Fruit fly (Drosophila melanogaster) whole organism, embryonic: ENCODE results near the gene CG44090.

Experiments
- B-H1 ChIP-seq: fragments of 200-800 bp; sonication (Bioruptor generic); IDR thresholded peaks from 3 replicates; pipeline ENCODE4 v1.3.6; 2022; ENCODE audit warnings: missing biosample characterization, missing genetic modification characterization
- CG10959 ChIP-seq: fragments of 200-800 bp; sonication (Bioruptor generic); IDR thresholded peaks from 2 replicates; pipeline ENCODE4 v1.3.6; 2022; ENCODE audit warnings: missing biosample characterization, missing genetic modification characterization
- CG13287 ChIP-seq: fragments of 200-800 bp; sonication (Bioruptor generic); IDR thresholded peaks from 2 replicates; pipeline ENCODE4 v1.3.6; 2022; ENCODE audit warnings: missing biosample characterization, missing genetic modification characterization; ENCODE audit not compliant: partially characterized antibody
- CG13424 ChIP-seq: fragments of 200-800 bp; sonication (Bioruptor generic); optimal IDR thresholded peaks from 2 replicates; lab custom pipeline; 2019; ENCODE audit warnings: missing biosample characterization, mild to moderate bottlenecking, missing genetic modification characterization, moderate library complexity
- CG14667 ChIP-seq: fragments of 200-800 bp; sonication (Bioruptor generic); IDR thresholded peaks from 2 replicates; pipeline ENCODE4 v1.3.6; 2022; ENCODE audit warnings: missing biosample characterization, missing genetic modification characterization
- CG15073 ChIP-seq: fragments of 200-800 bp; sonication (Bioruptor generic); optimal IDR thresholded peaks from 2 replicates; lab custom pipeline; 2016; ENCODE audit warnings: missing biosample characterization, missing genetic modification characterization
- CG1529 ChIP-seq: fragments of 200-800 bp; sonication (Bioruptor generic); optimal IDR thresholded peaks from 3 replicates; lab custom pipeline; 2018; ENCODE audit warnings: missing biosample characterization, missing genetic modification characterization
- CG17568 ChIP-seq: fragments of 200-800 bp; sonication (Bioruptor generic); optimal IDR thresholded peaks from 2 replicates; lab custom pipeline; 2018; ENCODE audit warnings: missing biosample characterization, mild to moderate bottlenecking, missing genetic modification characterization, moderate library complexity
- CG17802 ChIP-seq: fragments of 200-800 bp; sonication (Bioruptor generic); optimal IDR thresholded peaks from 2 replicates; lab custom pipeline; 2018; ENCODE audit warnings: missing biosample characterization, mild to moderate bottlenecking, missing genetic modification characterization, moderate library complexity
- CG30020 ChIP-seq: fragments of 200-800 bp; optimal IDR thresholded peaks from 2 replicates; lab custom pipeline; 2019; ENCODE audit warnings: missing biosample characterization, mild to moderate bottlenecking, missing genetic modification characterization, moderate library complexity
- CG4730 ChIP-seq: fragments of 200-800 bp; sonication (Bioruptor generic); IDR thresholded peaks from 2 replicates; pipeline ENCODE4 v1.3.6; 2022; ENCODE audit warnings: missing biosample characterization, missing genetic modification characterization
- CG6683 ChIP-seq: fragments of 200-800 bp; sonication (Bioruptor generic); optimal IDR thresholded peaks from 2 replicates; lab custom pipeline; 2017; ENCODE audit warnings: missing biosample characterization, mild to moderate bottlenecking, missing genetic modification characterization, missing genetic modification reagents
- CG7357 ChIP-seq: fragments of 200-800 bp; sonication (Bioruptor generic); IDR thresholded peaks from 3 replicates; pipeline ENCODE4 v1.3.6; 2022; ENCODE audit warnings: missing biosample characterization, missing genetic modification characterization
- CG7928 ChIP-seq: fragments of 200-800 bp; sonication (Bioruptor generic); optimal IDR thresholded peaks from 2 replicates; lab custom pipeline; 2017; ENCODE audit warnings: missing biosample characterization, mild to moderate bottlenecking, missing genetic modification characterization
- CG7963 ChIP-seq: fragments of 200-800 bp; sonication (Bioruptor generic); IDR thresholded peaks from 3 replicates; pipeline ENCODE4 v1.3.6; 2022; ENCODE audit warnings: missing biosample characterization, missing genetic modification characterization; ENCODE audit not compliant: partially characterized antibody
- CG8089 ChIP-seq: fragments of 200-800 bp; sonication (Bioruptor generic); optimal IDR thresholded peaks from 3 replicates; lab custom pipeline; 2016; ENCODE audit warnings: missing biosample characterization, missing genetic modification characterization
- CG8478 ChIP-seq: fragments of >200 bp; optimal IDR thresholded peaks from 2 replicates; lab custom pipeline; 2018
- Dfd ChIP-seq, 2 experiments: fragments of >200 bp; optimal IDR thresholded peaks; 2 replicates each; lab custom pipeline; 2017; ENCODE audit warnings: missing biosample characterization in 2 of 2, missing genetic modification characterization in 2 of 2
- E2f1 ChIP-seq: fragments of 200-800 bp; sonication (Bioruptor generic); IDR thresholded peaks from 2 replicates; pipeline ENCODE4 v1.3.6; 2022; ENCODE audit warnings: missing biosample characterization, missing genetic modification characterization
- ERR ChIP-seq: fragments of 200-800 bp; sonication (Bioruptor generic); optimal IDR thresholded peaks from 2 replicates; lab custom pipeline; 2016; ENCODE audit warnings: missing biosample characterization, missing genetic modification characterization
- H2.0 ChIP-seq: fragments of 200-800 bp; sonication (Bioruptor generic); IDR thresholded peaks from 2 replicates; pipeline ENCODE4 v1.3.6; 2022; ENCODE audit warnings: missing biosample characterization, missing genetic modification characterization
- HLHmδ ChIP-seq: fragments of 200-800 bp; sonication (Bioruptor generic); optimal IDR thresholded peaks from 2 replicates; lab custom pipeline; 2018; ENCODE audit warnings: missing biosample characterization, mild to moderate bottlenecking, missing genetic modification characterization, moderate library complexity
- Hr3 ChIP-seq: fragments of 200-800 bp; sonication (Bioruptor generic); optimal IDR thresholded peaks from 3 replicates; lab custom pipeline; 2016; ENCODE audit warnings: missing biosample characterization, missing genetic modification characterization
- Hr39 ChIP-seq: fragments of >200 bp; optimal IDR thresholded peaks from 2 replicates; lab custom pipeline; 2017
- Mad ChIP-seq: fragments of 200-800 bp; sonication (Bioruptor generic); optimal IDR thresholded peaks from 2 replicates; lab custom pipeline; 2016; ENCODE audit warnings: missing biosample characterization, missing genetic modification characterization
- Med ChIP-seq: fragments of 200-800 bp; sonication (Bioruptor generic); peaks from one replicate; lab custom pipeline; 2016; ENCODE audit warnings: missing biosample characterization, missing genetic modification characterization, mild to moderate bottlenecking, inconsistent platforms, moderate library complexity
- Meics ChIP-seq: fragments of 200-800 bp; sonication (Bioruptor generic); optimal IDR thresholded peaks from 2 replicates; lab custom pipeline; 2017; ENCODE audit warnings: missing biosample characterization, mild to moderate bottlenecking, missing genetic modification characterization
- Opbp ChIP-seq: fragments of 200-800 bp; sonication (Bioruptor generic); IDR thresholded peaks from 3 replicates; pipeline ENCODE4 v1.3.6; 2022; ENCODE audit warnings: missing biosample characterization, missing genetic modification characterization; ENCODE audit not compliant: partially characterized antibody
- PHDP ChIP-seq: fragments of 200-800 bp; sonication (Bioruptor generic); optimal IDR thresholded peaks from 3 replicates; lab custom pipeline; 2018; ENCODE audit warnings: missing biosample characterization, mild to moderate bottlenecking, missing genetic modification characterization, moderate library complexity
- Rfx ChIP-seq: fragments of 200-800 bp; sonication (Bioruptor generic); IDR thresholded peaks from 2 replicates; pipeline ENCODE4 v1.3.6; 2022; ENCODE audit warnings: missing biosample characterization, missing genetic modification characterization
- Xbp1 ChIP-seq: fragments of 200-800 bp; sonication (Bioruptor generic); optimal IDR thresholded peaks from 3 replicates; lab custom pipeline; 2016; ENCODE audit warnings: missing biosample characterization, mild to moderate bottlenecking, missing genetic modification characterization
- ac ChIP-seq: fragments of 200-800 bp; sonication (Bioruptor generic); optimal IDR thresholded peaks from 3 replicates; lab custom pipeline; 2017; ENCODE audit warnings: missing biosample characterization, mild to moderate bottlenecking, missing genetic modification characterization
- crol ChIP-seq: fragments of 200-800 bp; sonication (Bioruptor generic); IDR thresholded peaks from 2 replicates; pipeline ENCODE4 v1.3.6; 2022; ENCODE audit warnings: missing biosample characterization, missing genetic modification characterization
- disco-r ChIP-seq: fragments of 200-800 bp; sonication (Bioruptor generic); optimal IDR thresholded peaks from 2 replicates; lab custom pipeline; 2016; ENCODE audit warnings: missing biosample characterization, missing genetic modification characterization
- esg ChIP-seq: fragments of 200-800 bp; sonication (Bioruptor generic); conservative IDR thresholded peaks from 2 replicates; pipeline ENCODE4 v1.3.6; 2022; ENCODE audit warnings: missing biosample characterization, missing genetic modification characterization
- eve ChIP-seq, 2 experiments: fragments of >200 bp; optimal IDR thresholded peaks; 2 replicates each; lab custom pipeline; 2017; ENCODE audit warnings: missing biosample characterization in 2 of 2, missing genetic modification characterization in 2 of 2
- inv ChIP-seq: fragments of 200-800 bp; sonication (Bioruptor generic); IDR thresholded peaks from 2 replicates; pipeline ENCODE4 v1.3.6; 2022; ENCODE audit warnings: missing biosample characterization, missing genetic modification characterization; ENCODE audit not compliant: partially characterized antibody
- ken ChIP-seq: fragments of 200-800 bp; sonication (Bioruptor generic); IDR thresholded peaks from 3 replicates; pipeline ENCODE4 v1.3.6; 2022; ENCODE audit warnings: missing biosample characterization, missing genetic modification characterization
- kni ChIP-seq: fragments of 200-800 bp; sonication (Bioruptor generic); optimal IDR thresholded peaks from 3 replicates; lab custom pipeline; 2017; ENCODE audit warnings: mild to moderate bottlenecking, missing biosample characterization, missing genetic modification reagents, missing genetic modification characterization
- lab ChIP-seq: fragments of 200-800 bp; sonication (Bioruptor generic); optimal IDR thresholded peaks from 3 replicates; lab custom pipeline; 2017; ENCODE audit warnings: missing biosample characterization, missing genetic modification characterization, mild to moderate bottlenecking, moderate library complexity, missing genetic modification reagents
- pan ChIP-seq, 4 experiments: fragments of >200 bp in 3 of 4; fragments of 200-800 bp in 1 of 4; sonication (Bioruptor generic) in 1 of 4; optimal IDR thresholded peaks in 3 of 4; IDR thresholded peaks in 1 of 4; 2 replicates each; pipeline versions ENCODE4 v1.3.6 to Lab custom; 2017 to 2022; ENCODE audit warnings: missing biosample characterization in 2 of 4, missing genetic modification characterization in 2 of 4, mixed read lengths in 1 of 4
- peb ChIP-seq: fragments of 200-800 bp; sonication (Bioruptor generic); IDR thresholded peaks from 2 replicates; pipeline ENCODE4 v1.3.6; 2022; ENCODE audit warnings: missing biosample characterization, missing genetic modification characterization
- pfk ChIP-seq: fragments of 200-800 bp; sonication (Bioruptor generic); optimal IDR thresholded peaks from 2 replicates; lab custom pipeline; 2018; ENCODE audit warnings: missing biosample characterization, mild to moderate bottlenecking, missing genetic modification characterization, moderate library complexity
- pnt ChIP-seq: fragments of 200-800 bp; sonication (Bioruptor generic); optimal IDR thresholded peaks from 3 replicates; lab custom pipeline; 2016; ENCODE audit warnings: missing biosample characterization, missing genetic modification characterization
- shn ChIP-seq: fragments of 200-800 bp; sonication (Bioruptor generic); optimal IDR thresholded peaks from 3 replicates; lab custom pipeline; 2016; ENCODE audit warnings: missing biosample characterization, missing genetic modification characterization
- sna ChIP-seq: fragments of 200-800 bp; sonication (Bioruptor generic); IDR thresholded peaks from 2 replicates; pipeline ENCODE4 v1.3.6; 2022; ENCODE audit warnings: missing biosample characterization, missing genetic modification characterization; ENCODE audit not compliant: partially characterized antibody
- tin ChIP-seq: fragments of 200-800 bp; sonication (Bioruptor generic); optimal IDR thresholded peaks from 3 replicates; lab custom pipeline; 2016; ENCODE audit warnings: missing biosample characterization, missing genetic modification characterization
- tna ChIP-seq: fragments of 200-800 bp; sonication (Bioruptor generic); IDR thresholded peaks from 2 replicates; pipeline ENCODE4 v1.3.6; 2022; ENCODE audit warnings: missing biosample characterization, missing genetic modification characterization; ENCODE audit not compliant: partially characterized antibody
- zen2 ChIP-seq: fragments of 200-800 bp; sonication (Bioruptor generic); IDR thresholded peaks from 3 replicates; pipeline ENCODE4 v1.3.6; 2022; ENCODE audit warnings: missing biosample characterization, missing genetic modification characterization; ENCODE audit not compliant: partially characterized antibody

The CG44090 gene

DNA sequence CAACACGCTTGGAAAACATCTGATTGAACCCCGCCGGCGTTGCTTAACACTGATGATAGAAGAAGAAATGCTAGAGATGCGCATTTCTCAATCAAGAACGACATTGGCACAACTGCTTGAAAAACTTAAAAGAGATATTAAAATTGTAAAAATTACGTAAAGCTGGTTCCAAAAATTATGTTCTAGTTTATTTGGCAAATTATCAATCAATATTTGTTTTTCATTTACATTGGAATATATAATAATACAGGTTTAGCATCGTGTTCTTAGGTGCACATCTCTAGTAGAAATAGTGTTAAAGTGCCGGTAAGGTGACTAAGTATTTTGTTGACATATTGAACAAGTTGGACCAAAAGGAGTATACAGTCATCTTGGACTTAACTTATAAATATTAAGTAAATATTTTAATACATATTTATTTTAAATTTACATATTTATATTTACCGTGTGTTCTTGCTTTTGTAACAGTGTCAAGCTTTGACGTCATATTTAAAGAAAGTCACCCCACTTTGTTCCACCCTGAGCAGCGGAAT lies 42.9 kb downstream of the CG44090 start, which contains the start of the genes Brf and sds22 (continued):
- peak; percentile 77 for TF ChIP-seq CG15073 (GFP tag; lab: Kevin White, UChicago)
- peak in 1 of 2 experiments; percentile 91 for TF ChIP-seq Dfd (GFP tag; optimal IDR thresholded peaks at IDR 0.05; lab: Kevin White, UChicago)
- peak; percentile 88 for TF ChIP-seq CG30020 (tag; lab: Kevin White, UChicago)
- peak; percentile 93 for TF ChIP-seq CG8089 (GFP tag; lab: Kevin White, UChicago)
- TF ChIP-seq ERR (GFP tag; lab: Kevin White, UChicago) = peak; percentile 89
- TF ChIP-seq CG17568 (GFP tag; lab: Kevin White, UChicago) = peak; percentile 86
- peak; percentile 56; the same call in 1 of the 2 replicates for TF ChIP-seq tna (GFP tag; lab: Robert Waterston, UW)
- TF ChIP-seq Hr39 (lab: Kevin White, UChicago) = no peak
- TF ChIP-seq CG8478 (lab: Kevin White, UChicago) = no peak
- TF ChIP-seq eve (GFP tag; optimal IDR thresholded peaks at IDR 0.05; lab: Kevin White, UChicago) = peak in 1 of 2 experiments; percentile 95
- TF ChIP-seq lab (GFP tag; lab: Kevin White, UChicago) = peak; percentile 96
- TF ChIP-seq E2f1 (GFP tag; lab: Robert Waterston, UW) = peak; percentile 87
- peak; percentile 68; the same call in 1 of the 2 replicates for TF ChIP-seq inv (GFP tag; lab: Robert Waterston, UW)
- TF ChIP-seq B-H1 (GFP tag; lab: Robert Waterston, UW) = peak; percentile 85
- TF ChIP-seq crol (GFP tag; lab: Robert Waterston, UW) = no peak; the same call in 1 of the 2 replicates
- peak; percentile 95 for TF ChIP-seq PHDP (tag; lab: Kevin White, UChicago)
- peak; percentile 90 for TF ChIP-seq CG4730 (GFP tag; lab: Robert Waterston, UW)
- TF ChIP-seq kni (GFP tag; lab: Kevin White, UChicago) = peak; percentile 74
- TF ChIP-seq Xbp1 (GFP tag; lab: Kevin White, UChicago) = peak; percentile 98
- TF ChIP-seq Meics (GFP tag; lab: Kevin White, UChicago) = peak; percentile 94
- no peak for TF ChIP-seq HLHmδ (GFP tag; lab: Kevin White, UChicago)
- peak; percentile 81 for TF ChIP-seq CG17802 (tag; lab: Kevin White, UChicago)
- TF ChIP-seq CG7357 (GFP tag; lab: Robert Waterston, UW) = peak; percentile 86
- peak; percentile 84 for TF ChIP-seq H2.0 (GFP tag; lab: Robert Waterston, UW)
- TF ChIP-seq Opbp = peak; percentile 53; the same call in 1 of the 3 replicates
- peak; percentile 94 for TF ChIP-seq CG14667 (GFP tag; lab: Robert Waterston, UW)
- no peak for TF ChIP-seq pan (optimal IDR thresholded peaks at IDR 0.05; lab: Kevin White, UChicago)
- peak in 1 of 2 experiments; percentile 93 for TF ChIP-seq pan (GFP tag; optimal IDR thresholded peaks at IDR 0.05 in 1 of 2, IDR thresholded peaks at IDR 0.05 in 1 of 2)
- peak; percentile 97 for TF ChIP-seq Rfx
- peak; percentile 93 for TF ChIP-seq ken (GFP tag; lab: Robert Waterston, UW)
- TF ChIP-seq sna (GFP tag; lab: Robert Waterston, UW) = peak; percentile 72; the same call in 1 of the 2 replicates
- peak; percentile 95 for TF ChIP-seq pnt (GFP tag; lab: Kevin White, UChicago)
- peak; percentile 90 for TF ChIP-seq disco-r (GFP tag; lab: Kevin White, UChicago)
- peak; percentile 87 for TF ChIP-seq peb
- TF ChIP-seq CG10959 = peak; percentile 90
- TF ChIP-seq esg (GFP tag; lab: Robert Waterston, UW) = peak; percentile 91
- peak; percentile 67 for TF ChIP-seq CG7928
- peak; percentile 98 for TF ChIP-seq Hr3 (GFP tag; lab: Kevin White, UChicago)
- peak; percentile 99 for TF ChIP-seq Med (GFP tag; lab: Kevin White, UChicago)
- TF ChIP-seq CG13287 (GFP tag; lab: Robert Waterston, UW) = peak; percentile 83
- TF ChIP-seq CG1529 (GFP tag; lab: Kevin White, UChicago) = peak; percentile 86
- TF ChIP-seq ac (GFP tag; lab: Kevin White, UChicago) = peak; percentile 55
- peak; percentile 59 for TF ChIP-seq pfk (GFP tag; lab: Kevin White, UChicago)
- TF ChIP-seq CG7963 (GFP tag; lab: Robert Waterston, UW) = 0 out of 3 replicates have a peak, but pooled peaks have one; percentile 48
- TF ChIP-seq CG6683 (GFP tag; lab: Kevin White, UChicago) = peak; percentile 82
- peak; percentile 98 for TF ChIP-seq tin (GFP tag; lab: Kevin White, UChicago)
- TF ChIP-seq shn (GFP tag; lab: Kevin White, UChicago) = peak; percentile 94
- peak; percentile 93 for TF ChIP-seq Mad
- peak; percentile 97 for TF ChIP-seq CG13424 (tag; lab: Kevin White, UChicago)
- TF ChIP-seq zen2 (GFP tag; lab: Robert Waterston, UW) = no peak; the same call in 2 of the 3 replicates
